Fruit fly (Drosophila melanogaster) whole organism, embryonic: ENCODE results near the gene CG43060.

Source experiments
- Blimp-1 ChIP-seq: fragments of 200-800 bp; sonication (Bioruptor generic); optimal IDR thresholded peaks from 3 replicates; lab custom pipeline; 2018; ENCODE audit warnings: missing biosample characterization, missing genetic modification characterization, mild to moderate bottlenecking, moderate library complexity, missing genetic modification reagents
- CG10209 ChIP-seq: fragments of 200-800 bp; sonication (Bioruptor generic); optimal IDR thresholded peaks from 3 replicates; lab custom pipeline; 2017; ENCODE audit warnings: missing biosample characterization, mild to moderate bottlenecking, missing genetic modification characterization, missing genetic modification reagents
- CG10267 ChIP-seq: fragments of 200-800 bp; sonication (Bioruptor generic); optimal IDR thresholded peaks from 2 replicates; lab custom pipeline; 2018; ENCODE audit warnings: missing biosample characterization, mild to moderate bottlenecking, missing genetic modification characterization, moderate library complexity
- CG10543 ChIP-seq: fragments of 200-800 bp; sonication (Bioruptor generic); optimal IDR thresholded peaks from 3 replicates; lab custom pipeline; 2017; ENCODE audit warnings: missing biosample characterization, mild to moderate bottlenecking, missing genetic modification characterization, moderate library complexity
- CG11456 ChIP-seq: fragments of 200-800 bp; sonication (Bioruptor generic); IDR thresholded peaks from 3 replicates; pipeline ENCODE4 v1.3.6; 2022; ENCODE audit warnings: missing biosample characterization, missing genetic modification characterization
- CG11695 ChIP-seq: fragments of 200-800 bp; sonication (Bioruptor generic); IDR thresholded peaks from 3 replicates; pipeline ENCODE4 v1.3.6; 2022; ENCODE audit warnings: missing biosample characterization, missing genetic modification characterization
- CG11696 ChIP-seq: fragments of 200-800 bp; sonication (Bioruptor generic); IDR thresholded peaks from 2 replicates; pipeline ENCODE4 v1.3.6; 2022; ENCODE audit warnings: missing biosample characterization, missing genetic modification characterization
- CG12219 ChIP-seq: fragments of 200-800 bp; sonication (Bioruptor generic); optimal IDR thresholded peaks from 3 replicates; lab custom pipeline; 2018; ENCODE audit warnings: missing biosample characterization, mild to moderate bottlenecking, missing genetic modification characterization
- CG15269 ChIP-seq: fragments of 200-800 bp; sonication (Bioruptor generic); optimal IDR thresholded peaks from 2 replicates; lab custom pipeline; 2018; ENCODE audit warnings: missing biosample characterization, mild to moderate bottlenecking, missing genetic modification characterization, moderate library complexity
- CG17829 ChIP-seq: fragments of 200-800 bp; optimal IDR thresholded peaks from 2 replicates; lab custom pipeline; 2019; ENCODE audit warnings: missing biosample characterization, mild to moderate bottlenecking, missing genetic modification characterization, moderate library complexity
- CG2129 ChIP-seq: fragments of 200-800 bp; sonication (Bioruptor generic); IDR thresholded peaks from 2 replicates; pipeline ENCODE4 v1.3.6; 2022; ENCODE audit warnings: missing biosample characterization, missing genetic modification characterization; ENCODE audit not compliant: partially characterized antibody
- CG3065 ChIP-seq: fragments of 200-800 bp; sonication (Bioruptor generic); optimal IDR thresholded peaks from 2 replicates; lab custom pipeline; 2016; ENCODE audit warnings: missing biosample characterization, missing genetic modification characterization
- CG31388 ChIP-seq: fragments of 200-800 bp; sonication (Bioruptor generic); optimal IDR thresholded peaks from 2 replicates; lab custom pipeline; 2016; ENCODE audit warnings: missing biosample characterization, missing genetic modification characterization
- CG34376 ChIP-seq: fragments of 200-800 bp; sonication (Bioruptor generic); optimal IDR thresholded peaks from 2 replicates; lab custom pipeline; 2018; ENCODE audit warnings: missing biosample characterization, mild to moderate bottlenecking, missing genetic modification characterization
- CG42726 ChIP-seq: fragments of 200-800 bp; sonication (Bioruptor generic); IDR thresholded peaks from 2 replicates; pipeline ENCODE4 v1.3.6; 2022; ENCODE audit warnings: missing biosample characterization, missing genetic modification characterization; ENCODE audit not compliant: partially characterized antibody
- CG4282 ChIP-seq: fragments of 200-800 bp; sonication (Bioruptor generic); optimal IDR thresholded peaks from 2 replicates; lab custom pipeline; 2016; ENCODE audit warnings: missing biosample characterization, missing genetic modification characterization
- CG6175 ChIP-seq: fragments of 200-800 bp; sonication (Bioruptor generic); IDR thresholded peaks from 3 replicates; pipeline ENCODE4 v1.3.6; 2022; ENCODE audit warnings: missing biosample characterization, missing genetic modification characterization
- CG8089 ChIP-seq: fragments of 200-800 bp; sonication (Bioruptor generic); optimal IDR thresholded peaks from 3 replicates; lab custom pipeline; 2016; ENCODE audit warnings: missing biosample characterization, missing genetic modification characterization
- CG8924 ChIP-seq: fragments of 200-800 bp; optimal IDR thresholded peaks from 3 replicates; lab custom pipeline; 2019; ENCODE audit warnings: missing biosample characterization, mild to moderate bottlenecking, missing genetic modification characterization, moderate library complexity
- CG8944 ChIP-seq: fragments of 200-800 bp; sonication (Bioruptor generic); optimal IDR thresholded peaks from 3 replicates; lab custom pipeline; 2016; ENCODE audit warnings: missing biosample characterization, missing genetic modification characterization
- CG9817 ChIP-seq: fragments of 200-800 bp; sonication (Bioruptor generic); optimal IDR thresholded peaks from 2 replicates; lab custom pipeline; 2018; ENCODE audit warnings: missing biosample characterization, mild to moderate bottlenecking, missing genetic modification characterization, moderate library complexity
- CHES-1-like ChIP-seq: fragments of 200-800 bp; sonication (Bioruptor generic); optimal IDR thresholded peaks from 2 replicates; lab custom pipeline; 2016; ENCODE audit warnings: missing biosample characterization, missing genetic modification characterization
- CTCF ChIP-seq: fragments of 200-800 bp; sonication (Bioruptor generic); optimal IDR thresholded peaks from 2 replicates; lab custom pipeline; 2017; ENCODE audit warnings: missing biosample characterization, mild to moderate bottlenecking, missing genetic modification characterization, moderate library complexity
- CoRest ChIP-seq: fragments of 200-800 bp; sonication (Bioruptor generic); optimal IDR thresholded peaks from 3 replicates; lab custom pipeline; 2018; ENCODE audit warnings: missing biosample characterization, mild to moderate bottlenecking, missing genetic modification characterization, moderate library complexity
- Dbx ChIP-seq: fragments of 200-800 bp; sonication (Bioruptor generic); IDR thresholded peaks from 3 replicates; pipeline ENCODE4 v1.3.6; 2022; ENCODE audit warnings: missing biosample characterization, missing genetic modification characterization
- Gsc ChIP-seq: fragments of 200-800 bp; sonication (Bioruptor generic); IDR thresholded peaks from 2 replicates; pipeline ENCODE4 v1.3.6; 2022; ENCODE audit warnings: missing biosample characterization, missing genetic modification characterization
- Gug ChIP-seq: fragments of 200-800 bp; sonication (Bioruptor generic); IDR thresholded peaks from 4 replicates; pipeline ENCODE4 v1.3.6; 2022; ENCODE audit warnings: missing biosample characterization, missing genetic modification characterization
- Neu2 ChIP-seq: fragments of 200-800 bp; sonication (Bioruptor generic); optimal IDR thresholded peaks from 3 replicates; lab custom pipeline; 2016; ENCODE audit warnings: missing biosample characterization, missing genetic modification characterization, borderline replicate concordance
- Stat92E ChIP-seq, 3 experiments: fragments of >200 bp in 2 of 3; fragments of 200-800 bp in 1 of 3; sonication (Bioruptor generic) in 1 of 3; optimal IDR thresholded peaks; 2 replicates each; lab custom pipeline; 2017 to 2019; ENCODE audit warnings: missing biosample characterization in 3 of 3, missing genetic modification characterization in 3 of 3, mild to moderate bottlenecking in 1 of 3, moderate library complexity in 1 of 3
- ac ChIP-seq: fragments of 200-800 bp; sonication (Bioruptor generic); optimal IDR thresholded peaks from 3 replicates; lab custom pipeline; 2017; ENCODE audit warnings: missing biosample characterization, mild to moderate bottlenecking, missing genetic modification characterization
- ara ChIP-seq: fragments of 200-800 bp; sonication (Bioruptor generic); IDR thresholded peaks from 2 replicates; pipeline ENCODE4 v1.3.6; 2022; ENCODE audit warnings: missing biosample characterization, missing genetic modification characterization
- bab2 ChIP-seq: fragments of 200-800 bp; sonication (Bioruptor generic); optimal IDR thresholded peaks from 2 replicates; lab custom pipeline; 2016; ENCODE audit warnings: missing biosample characterization, missing genetic modification characterization
- bsh ChIP-seq, 2 experiments: fragments of 200-800 bp; sonication (Bioruptor generic); optimal IDR thresholded peaks; 2 replicates each; lab custom pipeline; 2017 to 2018; ENCODE audit warnings: mild to moderate bottlenecking in 2 of 2, missing biosample characterization in 2 of 2, missing genetic modification characterization in 2 of 2, moderate library complexity in 1 of 2
- btn ChIP-seq: fragments of 200-800 bp; sonication (Bioruptor generic); optimal IDR thresholded peaks from 2 replicates; lab custom pipeline; 2016; ENCODE audit warnings: missing biosample characterization, missing genetic modification characterization
- cad ChIP-seq: fragments of >200 bp; optimal IDR thresholded peaks from 2 replicates; lab custom pipeline; 2017; ENCODE audit warnings: missing biosample characterization, missing genetic modification characterization
- corto ChIP-seq: fragments of 200-800 bp; sonication (Bioruptor generic); optimal IDR thresholded peaks from 2 replicates; lab custom pipeline; 2016; ENCODE audit warnings: missing biosample characterization, mild to moderate bottlenecking, missing genetic modification characterization, moderate library complexity
- dmrt11E ChIP-seq: fragments of 200-800 bp; sonication (Bioruptor generic); optimal IDR thresholded peaks from 3 replicates; lab custom pipeline; 2018; ENCODE audit warnings: missing biosample characterization, mild to moderate bottlenecking, missing genetic modification characterization, moderate library complexity
- dpn ChIP-seq, 2 experiments: fragments of 200-800 bp; sonication (Bioruptor generic); optimal IDR thresholded peaks; 3 replicates each; lab custom pipeline; 2016; ENCODE audit warnings: missing biosample characterization in 2 of 2, missing genetic modification characterization in 2 of 2
- gcm ChIP-seq: fragments of 200-800 bp; sonication (Bioruptor generic); optimal IDR thresholded peaks from 2 replicates; lab custom pipeline; 2019; ENCODE audit warnings: missing biosample characterization, mild to moderate bottlenecking, missing genetic modification characterization, moderate library complexity
- grau ChIP-seq: fragments of 200-800 bp; optimal IDR thresholded peaks from 3 replicates; lab custom pipeline; 2019; ENCODE audit warnings: missing biosample characterization, mild to moderate bottlenecking, missing genetic modification characterization, moderate library complexity
- grn ChIP-seq: fragments of 200-800 bp; sonication (Bioruptor generic); optimal IDR thresholded peaks from 3 replicates; lab custom pipeline; 2017; ENCODE audit warnings: missing biosample characterization, missing genetic modification characterization
- gsb ChIP-seq: fragments of 200-800 bp; sonication (Bioruptor generic); IDR thresholded peaks from 2 replicates; pipeline ENCODE4 v1.3.6; 2022; ENCODE audit warnings: missing biosample characterization, missing genetic modification characterization
- lab ChIP-seq: fragments of 200-800 bp; sonication (Bioruptor generic); optimal IDR thresholded peaks from 3 replicates; lab custom pipeline; 2017; ENCODE audit warnings: missing biosample characterization, missing genetic modification characterization, mild to moderate bottlenecking, moderate library complexity, missing genetic modification reagents
- nom ChIP-seq: fragments of 200-800 bp; sonication (Bioruptor generic); optimal IDR thresholded peaks from 2 replicates; lab custom pipeline; 2017; ENCODE audit warnings: missing biosample characterization, missing genetic modification characterization, mild to moderate bottlenecking, moderate library complexity, missing genetic modification reagents
- odd ChIP-seq: fragments of 200-800 bp; sonication (Bioruptor generic); optimal IDR thresholded peaks from 2 replicates; lab custom pipeline; 2017; ENCODE audit warnings: missing biosample characterization, mild to moderate bottlenecking, missing genetic modification characterization
- phol ChIP-seq: fragments of 200-800 bp; sonication (Bioruptor generic); optimal IDR thresholded peaks from 3 replicates; lab custom pipeline; 2018; ENCODE audit warnings: missing biosample characterization, mild to moderate bottlenecking, missing genetic modification characterization, moderate library complexity
- sc ChIP-seq, 3 experiments: fragments of >200 bp in 2 of 3; fragments of 200-800 bp in 1 of 3; sonication (Bioruptor generic) in 1 of 3; optimal IDR thresholded peaks; 2 replicates in 2 of 3; 3 replicates in 1 of 3; lab custom pipeline; 2017; ENCODE audit warnings: mild to moderate bottlenecking in 1 of 3, missing biosample characterization in 1 of 3, missing genetic modification characterization in 1 of 3, missing genetic modification reagents in 1 of 3
- seq ChIP-seq: fragments of 200-800 bp; sonication (Bioruptor generic); IDR thresholded peaks from 2 replicates; pipeline ENCODE4 v1.3.6; 2022; ENCODE audit warnings: missing biosample characterization, missing genetic modification characterization
- sqz ChIP-seq: fragments of 200-800 bp; sonication (Bioruptor generic); optimal IDR thresholded peaks from 3 replicates; lab custom pipeline; 2018; ENCODE audit warnings: missing biosample characterization, mild to moderate bottlenecking, missing genetic modification characterization
- trem ChIP-seq: fragments of 200-800 bp; optimal IDR thresholded peaks from 3 replicates; lab custom pipeline; 2019; ENCODE audit warnings: missing biosample characterization, mild to moderate bottlenecking, missing genetic modification characterization, moderate library complexity

CG43060 gene

DNA sequence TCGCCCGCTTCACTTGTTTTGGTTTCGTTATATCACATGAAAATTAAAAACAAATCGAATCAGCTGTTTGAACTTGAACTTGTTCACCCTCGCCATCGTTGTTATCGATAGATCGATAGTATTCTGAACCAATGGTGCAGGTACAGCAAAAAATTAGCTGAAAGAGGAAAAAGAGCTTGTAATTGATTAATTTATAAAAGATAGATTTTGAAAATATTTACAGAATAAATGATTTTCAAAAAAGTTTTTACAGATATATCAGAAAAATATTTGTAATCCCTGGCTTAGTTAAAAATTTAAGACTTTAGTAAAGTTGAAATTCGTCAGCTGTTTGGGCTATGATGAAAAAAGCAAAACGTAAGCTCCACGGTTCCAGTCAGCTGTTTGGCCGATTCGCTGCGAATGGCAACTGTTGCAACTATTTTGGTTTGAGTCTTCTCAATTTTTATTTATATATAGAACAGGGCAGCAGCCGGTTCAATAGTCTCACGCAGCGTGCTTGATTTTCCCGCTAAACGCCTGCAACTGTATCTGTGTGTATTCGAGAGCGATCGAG is 8.0 kb upstream of the CG43060 start, which contains the start of the genes CG11035 and unc-45 (continued):
- TF ChIP-seq Gsc (GFP tag; lab: Robert Waterston, UW) = no peak
- TF ChIP-seq CG10267 (tag; lab: Kevin White, UChicago) = peak; percentile 49
- no peak for TF ChIP-seq Gug (GFP tag; lab: Robert Waterston, UW)
- TF ChIP-seq grau (tag; lab: Kevin White, UChicago) = peak; percentile 58
- peak; percentile 22 for TF ChIP-seq dmrt11E (tag; lab: Kevin White, UChicago)
- TF ChIP-seq trem (tag; lab: Kevin White, UChicago) = peak; percentile 41
- TF ChIP-seq nom (GFP tag; lab: Kevin White, UChicago) = peak; percentile 24
- peak; percentile 62 for TF ChIP-seq CoRest (tag; lab: Kevin White, UChicago)
- no peak for TF ChIP-seq CG11456 (GFP tag; lab: Robert Waterston, UW)
- TF ChIP-seq Dbx (GFP tag; lab: Robert Waterston, UW) = peak; percentile 41; the same call in 1 of the 3 replicates
- no peak for TF ChIP-seq gcm
- TF ChIP-seq gsb (GFP tag; lab: Robert Waterston, UW) = no peak
- TF ChIP-seq CG6175 = no peak
- TF ChIP-seq grn (GFP tag; lab: Kevin White, UChicago) = no peak
- no peak for TF ChIP-seq ac (GFP tag; lab: Kevin White, UChicago)
- TF ChIP-seq dpn (GFP tag; optimal IDR thresholded peaks at IDR 0.05; lab: Kevin White, UChicago) = peak; percentile 17 to 50
- TF ChIP-seq bab2 = no peak
- TF ChIP-seq cad = no peak
- peak; percentile 20 for TF ChIP-seq CG34376
- no peak for TF ChIP-seq Neu2
- peak; percentile 64 for TF ChIP-seq CG17829
- TF ChIP-seq CG31388 (GFP tag; lab: Kevin White, UChicago) = no peak
- no peak for TF ChIP-seq CG8089 (GFP tag; lab: Kevin White, UChicago)
- peak; percentile 63 for TF ChIP-seq CG10543 (GFP tag; lab: Kevin White, UChicago)
- peak; percentile 17 for TF ChIP-seq CG9817
- TF ChIP-seq seq = no peak
- TF ChIP-seq Stat92E (GFP tag; optimal IDR thresholded peaks at IDR 0.05; lab: Kevin White, UChicago) = no peak
- no peak for TF ChIP-seq CG3065 (GFP tag; lab: Kevin White, UChicago)
- no peak for TF ChIP-seq CTCF
- 0 out of 3 replicates have a peak, but pooled peaks have one; percentile 19 for TF ChIP-seq CG11695 (GFP tag; lab: Robert Waterston, UW)
- TF ChIP-seq corto (GFP tag; lab: Kevin White, UChicago) = no peak
- TF ChIP-seq CG12219 = no peak
- no peak for TF ChIP-seq CG8944 (GFP tag; lab: Kevin White, UChicago)
- TF ChIP-seq odd (GFP tag; lab: Kevin White, UChicago) = no peak
- TF ChIP-seq bsh (GFP tag; optimal IDR thresholded peaks at IDR 0.05; lab: Kevin White, UChicago) = no peak
- no peak for TF ChIP-seq CG10209 (GFP tag; lab: Kevin White, UChicago)
- TF ChIP-seq CG11696 (GFP tag; lab: Robert Waterston, UW) = no peak
- peak; percentile 71 for TF ChIP-seq phol (tag; lab: Kevin White, UChicago)
- no peak for TF ChIP-seq btn (GFP tag; lab: Kevin White, UChicago)
- TF ChIP-seq sc (optimal IDR thresholded peaks at IDR 0.05; lab: Kevin White, UChicago) = no peak
- TF ChIP-seq sc (GFP tag; optimal IDR thresholded peaks at IDR 0.05; lab: Kevin White, UChicago) = no peak
- TF ChIP-seq CG15269 = peak; percentile 22
- TF ChIP-seq sqz (GFP tag; lab: Kevin White, UChicago) = no peak
- no peak for TF ChIP-seq lab (GFP tag; lab: Kevin White, UChicago)
- peak; percentile 43 for TF ChIP-seq Blimp-1 (GFP tag; lab: Kevin White, UChicago)
- TF ChIP-seq CG4282 (GFP tag; lab: Kevin White, UChicago) = no peak
- peak; percentile 18 for TF ChIP-seq CG8924 (tag; lab: Kevin White, UChicago)
- peak; percentile 45; the same call in 1 of the 2 replicates for TF ChIP-seq CG2129 (GFP tag; lab: Robert Waterston, UW)
- no peak for TF ChIP-seq CG42726 (GFP tag; lab: Robert Waterston, UW)
- no peak for TF ChIP-seq ara
- TF ChIP-seq CHES-1-like (GFP tag; lab: Kevin White, UChicago) = no peak
